Fruit fly (Drosophila melanogaster) whole organism, embryonic: Measurements from ENCODE around the gene CG6962.

Source experiments
- Awh ChIP-seq: fragments of 200-800 bp; sonication (Bioruptor generic); IDR thresholded peaks from 2 replicates; pipeline ENCODE4, ENCODE4 v1.3.6; 2022; ENCODE audit warnings: missing biosample characterization, missing genetic modification characterization
- B-H2 ChIP-seq: fragments of 200-800 bp; sonication (Bioruptor generic); optimal IDR thresholded peaks from 2 replicates; lab custom pipeline; 2018; ENCODE audit warnings: missing biosample characterization, mild to moderate bottlenecking, missing genetic modification characterization
- Blimp-1 ChIP-seq: fragments of 200-800 bp; sonication (Bioruptor generic); optimal IDR thresholded peaks from 3 replicates; lab custom pipeline; 2018; ENCODE audit warnings: missing biosample characterization, missing genetic modification characterization, mild to moderate bottlenecking, moderate library complexity, missing genetic modification reagents
- CG1024 ChIP-seq: fragments of 200-800 bp; sonication (Bioruptor generic); IDR thresholded peaks from 2 replicates; pipeline ENCODE4 v1.3.6; 2022; ENCODE audit warnings: missing biosample characterization, missing genetic modification characterization
- CG10543 ChIP-seq: fragments of 200-800 bp; sonication (Bioruptor generic); optimal IDR thresholded peaks from 3 replicates; lab custom pipeline; 2017; ENCODE audit warnings: missing biosample characterization, mild to moderate bottlenecking, missing genetic modification characterization, moderate library complexity
- CG11085 ChIP-seq: fragments of 200-800 bp; sonication (Bioruptor generic); IDR thresholded peaks from 2 replicates; pipeline ENCODE4 v1.3.6; 2022; ENCODE audit warnings: missing biosample characterization, missing genetic modification characterization
- CG11456 ChIP-seq: fragments of 200-800 bp; sonication (Bioruptor generic); IDR thresholded peaks from 3 replicates; pipeline ENCODE4 v1.3.6; 2022; ENCODE audit warnings: missing biosample characterization, missing genetic modification characterization
- CG11695 ChIP-seq: fragments of 200-800 bp; sonication (Bioruptor generic); IDR thresholded peaks from 3 replicates; pipeline ENCODE4 v1.3.6; 2022; ENCODE audit warnings: missing biosample characterization, missing genetic modification characterization
- CG12155 ChIP-seq: fragments of 200-800 bp; sonication (Bioruptor generic); optimal IDR thresholded peaks from 3 replicates; lab custom pipeline; 2016; ENCODE audit warnings: missing biosample characterization, missing genetic modification characterization
- CG12236 ChIP-seq: fragments of 200-800 bp; sonication (Bioruptor generic); optimal IDR thresholded peaks from 2 replicates; lab custom pipeline; 2016; ENCODE audit warnings: missing biosample characterization, missing genetic modification characterization
- CG14441 ChIP-seq: fragments of 200-800 bp; sonication (Bioruptor generic); IDR thresholded peaks from 2 replicates; pipeline ENCODE4 v1.3.6; 2022; ENCODE audit warnings: missing biosample characterization, missing genetic modification characterization
- CG15479 ChIP-seq: fragments of 200-800 bp; sonication (Bioruptor generic); optimal IDR thresholded peaks from 3 replicates; lab custom pipeline; 2019; ENCODE audit warnings: missing biosample characterization, mild to moderate bottlenecking, missing genetic modification characterization, moderate library complexity
- CG17186 ChIP-seq: fragments of 200-800 bp; sonication (Bioruptor generic); optimal IDR thresholded peaks from 3 replicates; lab custom pipeline; 2017; ENCODE audit warnings: missing biosample characterization, missing genetic modification reagents, missing genetic modification characterization
- CG1792 ChIP-seq: fragments of 200-800 bp; sonication (Bioruptor generic); optimal IDR thresholded peaks from 2 replicates; lab custom pipeline; 2016; ENCODE audit warnings: missing biosample characterization, missing genetic modification characterization
- CG18011 ChIP-seq: fragments of 200-800 bp; sonication (Bioruptor generic); optimal IDR thresholded peaks from 2 replicates; lab custom pipeline; 2017; ENCODE audit warnings: missing biosample characterization, missing genetic modification characterization, mild to moderate bottlenecking, moderate library complexity, missing genotype
- CG2129 ChIP-seq: fragments of 200-800 bp; sonication (Bioruptor generic); IDR thresholded peaks from 2 replicates; pipeline ENCODE4 v1.3.6; 2022; ENCODE audit warnings: missing biosample characterization, missing genetic modification characterization; ENCODE audit not compliant: partially characterized antibody
- CG3281 ChIP-seq: fragments of 200-800 bp; sonication (Bioruptor generic); optimal IDR thresholded peaks from 3 replicates; lab custom pipeline; 2017; ENCODE audit warnings: missing biosample characterization, mild to moderate bottlenecking, missing genetic modification characterization
- CG33213 ChIP-seq: fragments of 200-800 bp; sonication (Bioruptor generic); optimal IDR thresholded peaks from 3 replicates; lab custom pipeline; 2016; ENCODE audit warnings: missing biosample characterization, missing genetic modification characterization
- CG3838 ChIP-seq: fragments of 200-800 bp; sonication (Bioruptor generic); optimal IDR thresholded peaks from 3 replicates; lab custom pipeline; 2016; ENCODE audit warnings: missing biosample characterization, missing genetic modification characterization
- CG5180 ChIP-seq: fragments of 200-800 bp; sonication (Bioruptor generic); optimal IDR thresholded peaks from 3 replicates; lab custom pipeline; 2017; ENCODE audit warnings: missing biosample characterization, missing genetic modification characterization, mild to moderate bottlenecking, moderate library complexity, missing genetic modification reagents
- CG8359 ChIP-seq: fragments of 200-800 bp; sonication (Bioruptor generic); optimal IDR thresholded peaks from 2 replicates; lab custom pipeline; 2017; ENCODE audit warnings: missing biosample characterization, mild to moderate bottlenecking, missing genetic modification characterization, borderline replicate concordance
- CG9817 ChIP-seq: fragments of 200-800 bp; sonication (Bioruptor generic); optimal IDR thresholded peaks from 2 replicates; lab custom pipeline; 2018; ENCODE audit warnings: missing biosample characterization, mild to moderate bottlenecking, missing genetic modification characterization, moderate library complexity
- CTCF ChIP-seq: fragments of 200-800 bp; sonication (Bioruptor generic); optimal IDR thresholded peaks from 2 replicates; lab custom pipeline; 2017; ENCODE audit warnings: missing biosample characterization, mild to moderate bottlenecking, missing genetic modification characterization, moderate library complexity
- CoRest ChIP-seq: fragments of 200-800 bp; sonication (Bioruptor generic); optimal IDR thresholded peaks from 3 replicates; lab custom pipeline; 2018; ENCODE audit warnings: missing biosample characterization, mild to moderate bottlenecking, missing genetic modification characterization, moderate library complexity
- HmgD ChIP-seq: fragments of 200-800 bp; sonication (Bioruptor generic); optimal IDR thresholded peaks from 3 replicates; lab custom pipeline; 2016; ENCODE audit warnings: missing biosample characterization, missing genetic modification characterization
- Lim3 ChIP-seq: fragments of 200-800 bp; sonication (Bioruptor generic); IDR thresholded peaks from 2 replicates; pipeline ENCODE4 v1.3.6; 2022; ENCODE audit warnings: missing biosample characterization, missing genetic modification characterization
- Mrtf ChIP-seq: fragments of 200-800 bp; sonication (Bioruptor generic); IDR thresholded peaks from 3 replicates; pipeline ENCODE4 v1.3.6; 2022; ENCODE audit warnings: missing biosample characterization, missing genetic modification characterization
- Usf ChIP-seq: fragments of 200-800 bp; sonication (Bioruptor generic); optimal IDR thresholded peaks from 2 replicates; lab custom pipeline; 2017; ENCODE audit warnings: missing genotype, missing biosample characterization, missing genetic modification characterization
- abd-A ChIP-seq: fragments of 200-800 bp; sonication (Bioruptor generic); optimal IDR thresholded peaks from 3 replicates; lab custom pipeline; 2019; ENCODE audit warnings: missing biosample characterization, mild to moderate bottlenecking, missing genetic modification characterization, moderate library complexity
- cato ChIP-seq: fragments of 200-800 bp; sonication (Bioruptor generic); optimal IDR thresholded peaks from 2 replicates; lab custom pipeline; 2016; ENCODE audit warnings: missing biosample characterization, missing genetic modification characterization, borderline replicate concordance
- chif ChIP-seq, 2 experiments: fragments of 200-800 bp; sonication (Bioruptor generic); optimal IDR thresholded peaks; 3 replicates each; lab custom pipeline; 2016; ENCODE audit warnings: missing biosample characterization in 2 of 2, missing genetic modification characterization in 2 of 2
- dan ChIP-seq: fragments of 200-800 bp; sonication (Bioruptor generic); IDR thresholded peaks from 2 replicates; pipeline ENCODE4 v1.3.6; 2022; ENCODE audit warnings: missing biosample characterization, missing genetic modification characterization
- disco-r ChIP-seq: fragments of 200-800 bp; sonication (Bioruptor generic); optimal IDR thresholded peaks from 2 replicates; lab custom pipeline; 2016; ENCODE audit warnings: missing biosample characterization, missing genetic modification characterization
- fd3F ChIP-seq: fragments of 200-800 bp; sonication (Bioruptor generic); optimal IDR thresholded peaks from 2 replicates; lab custom pipeline; 2018; ENCODE audit warnings: missing biosample characterization, mild to moderate bottlenecking, missing genetic modification characterization, moderate library complexity
- h ChIP-seq: fragments of >200 bp; optimal IDR thresholded peaks from 2 replicates; lab custom pipeline; 2017
- jigr1 ChIP-seq: fragments of 200-800 bp; sonication (Bioruptor generic); IDR thresholded peaks from 3 replicates; pipeline ENCODE4 v1.3.6; 2022; ENCODE audit warnings: missing biosample characterization, missing genetic modification characterization
- jumu ChIP-seq: fragments of 200-800 bp; sonication (Bioruptor generic); optimal IDR thresholded peaks from 3 replicates; lab custom pipeline; 2016; ENCODE audit warnings: missing biosample characterization, missing genetic modification characterization
- kah ChIP-seq: fragments of 200-800 bp; sonication (Bioruptor generic); optimal IDR thresholded peaks from 2 replicates; lab custom pipeline; 2018; ENCODE audit warnings: missing biosample characterization, mild to moderate bottlenecking, missing genetic modification characterization
- knrl ChIP-seq: fragments of 200-800 bp; sonication (Bioruptor generic); IDR thresholded peaks from 3 replicates; pipeline ENCODE4 v1.3.6; 2022; ENCODE audit warnings: missing biosample characterization, missing genetic modification characterization; ENCODE audit not compliant: partially characterized antibody
- nerfin-1 ChIP-seq: fragments of 200-800 bp; sonication (Bioruptor generic); optimal IDR thresholded peaks from 3 replicates; lab custom pipeline; 2019; ENCODE audit warnings: missing biosample characterization, mild to moderate bottlenecking, missing genetic modification characterization, moderate library complexity
- odd ChIP-seq: fragments of 200-800 bp; sonication (Bioruptor generic); optimal IDR thresholded peaks from 2 replicates; lab custom pipeline; 2017; ENCODE audit warnings: missing biosample characterization, mild to moderate bottlenecking, missing genetic modification characterization
- peb ChIP-seq: fragments of 200-800 bp; sonication (Bioruptor generic); IDR thresholded peaks from 2 replicates; pipeline ENCODE4 v1.3.6; 2022; ENCODE audit warnings: missing biosample characterization, missing genetic modification characterization
- repo ChIP-seq: fragments of 200-800 bp; sonication (Bioruptor generic); optimal IDR thresholded peaks from 2 replicates; lab custom pipeline; 2016; ENCODE audit warnings: missing biosample characterization, missing genetic modification characterization
- shn ChIP-seq: fragments of 200-800 bp; sonication (Bioruptor generic); optimal IDR thresholded peaks from 3 replicates; lab custom pipeline; 2016; ENCODE audit warnings: missing biosample characterization, missing genetic modification characterization
- sim ChIP-seq: fragments of 200-800 bp; sonication (Bioruptor generic); IDR thresholded peaks from 2 replicates; pipeline ENCODE4 v1.3.6; 2022; ENCODE audit warnings: missing biosample characterization, missing genetic modification characterization
- tgo ChIP-seq: fragments of 200-800 bp; sonication (Bioruptor generic); IDR thresholded peaks from 3 replicates; pipeline ENCODE4 v1.3.6; 2022; ENCODE audit warnings: missing biosample characterization, missing genetic modification characterization
- tio ChIP-seq: fragments of 200-800 bp; sonication (Bioruptor generic); optimal IDR thresholded peaks from 2 replicates; lab custom pipeline; 2017; ENCODE audit warnings: missing biosample characterization, missing genetic modification characterization, inconsistent platforms
- tup ChIP-seq: fragments of 200-800 bp; sonication (Bioruptor generic); optimal IDR thresholded peaks from 2 replicates; lab custom pipeline; 2016; ENCODE audit warnings: missing biosample characterization, mild to moderate bottlenecking, missing genetic modification characterization, moderate library complexity
- wdn ChIP-seq: fragments of 200-800 bp; sonication (Bioruptor generic); IDR thresholded peaks from 2 replicates; pipeline ENCODE4 v1.3.6; 2022; ENCODE audit warnings: missing biosample characterization, missing genetic modification characterization

Gene CG6962

dm6 chr3R:11887114-11888037, 5.0 kb upstream of the CG6962 start, which contains the start of gene mthl5 (continued):
- peak; percentile 11; the same call in 1 of the 2 replicates for TF ChIP-seq sim (GFP tag; lab: Robert Waterston, UW)
- TF ChIP-seq HmgD, result peak; percentile 53
- peak; percentile 79 to 89 for TF ChIP-seq chif (GFP tag; optimal IDR thresholded peaks at IDR 0.05; lab: Kevin White, UChicago)
- TF ChIP-seq CG18011 (GFP tag; lab: Kevin White, UChicago), result no peak
- TF ChIP-seq shn (GFP tag; lab: Kevin White, UChicago), result peak; percentile 82
- TF ChIP-seq CTCF, result peak; percentile 7
- peak; percentile 77 for TF ChIP-seq CG14441 (GFP tag; lab: Robert Waterston, UW)
- peak; percentile 47 for TF ChIP-seq tup (GFP tag; lab: Kevin White, UChicago)
- peak; percentile 77 for TF ChIP-seq tio (GFP tag; lab: Kevin White, UChicago)
- TF ChIP-seq Awh, result 0 out of 2 replicates have a peak, but pooled peaks have one; percentile 61
- peak; percentile 49; the same call in 2 of the 3 replicates for TF ChIP-seq Mrtf (GFP tag; lab: Robert Waterston, UW)
- TF ChIP-seq CG9817 (tag; lab: Kevin White, UChicago), result peak; percentile 44
- TF ChIP-seq fd3F, result peak; percentile 59
- peak; percentile 78 for TF ChIP-seq jumu (GFP tag; lab: Kevin White, UChicago)
- no peak for TF ChIP-seq h (lab: Kevin White, UChicago)
- TF ChIP-seq disco-r (GFP tag; lab: Kevin White, UChicago), result peak; percentile 64
- peak; percentile 55; the same call in 1 of the 2 replicates for TF ChIP-seq wdn
- TF ChIP-seq Usf, result peak; percentile 73
- peak; percentile 62; the same call in 1 of the 2 replicates for TF ChIP-seq dan
- peak; percentile 49 for TF ChIP-seq CG1792 (GFP tag; lab: Kevin White, UChicago)
- peak; percentile 81 for TF ChIP-seq CG11695 (GFP tag; lab: Robert Waterston, UW)
- no peak for TF ChIP-seq knrl (GFP tag; lab: Robert Waterston, UW)
- TF ChIP-seq peb, result peak; percentile 62
- no peak for TF ChIP-seq CG10543
- peak; percentile 22 for TF ChIP-seq odd
- TF ChIP-seq kah (GFP tag; lab: Kevin White, UChicago), result peak; percentile 55
- peak; percentile 82 for TF ChIP-seq CG11456
- TF ChIP-seq CG33213 (GFP tag; lab: Kevin White, UChicago), result peak; percentile 68
- TF ChIP-seq CG15479 (GFP tag; lab: Kevin White, UChicago), result no peak
- TF ChIP-seq repo, result peak; percentile 55
- TF ChIP-seq Blimp-1 (GFP tag; lab: Kevin White, UChicago), result peak; percentile 67
- peak; percentile 53 for TF ChIP-seq CG5180 (GFP tag; lab: Kevin White, UChicago)
- peak; percentile 34 for TF ChIP-seq CG17186 (GFP tag; lab: Kevin White, UChicago)
- no peak for TF ChIP-seq CG3838 (GFP tag; lab: Kevin White, UChicago)
- TF ChIP-seq CG11085 (GFP tag; lab: Robert Waterston, UW), result no peak
- TF ChIP-seq CG12155 (GFP tag; lab: Kevin White, UChicago), result peak; percentile 76
- TF ChIP-seq jigr1 (GFP tag; lab: Robert Waterston, UW), result no peak; the same call in 2 of the 3 replicates
- peak; percentile 44; the same call in 1 of the 2 replicates for TF ChIP-seq Lim3
- peak; percentile 40; the same call in 1 of the 2 replicates for TF ChIP-seq CG1024
- peak; percentile 83 for TF ChIP-seq CoRest (tag; lab: Kevin White, UChicago)
- no peak for TF ChIP-seq B-H2 (GFP tag; lab: Kevin White, UChicago)
- TF ChIP-seq abd-A (tag; lab: Kevin White, UChicago), result no peak
- peak; percentile 64 for TF ChIP-seq CG3281 (GFP tag; lab: Kevin White, UChicago)
- peak; percentile 47 for TF ChIP-seq CG12236 (GFP tag; lab: Kevin White, UChicago)
- TF ChIP-seq CG8359 (GFP tag; lab: Kevin White, UChicago), result peak; percentile 69
- peak; percentile 78 for TF ChIP-seq tgo
- no peak for TF ChIP-seq CG2129 (GFP tag; lab: Robert Waterston, UW)
- TF ChIP-seq cato (GFP tag; lab: Kevin White, UChicago), result peak; percentile 78
- TF ChIP-seq nerfin-1 (tag; lab: Kevin White, UChicago), result peak; percentile 78
